Fruit fly (Drosophila melanogaster) whole organism, embryonic: Measurements from ENCODE around the gene CG14230.

ENCODE experiments used
- Antp ChIP-seq: fragments of 200-800 bp; sonication (Bioruptor generic); optimal IDR thresholded peaks from 3 replicates; lab custom pipeline; 2016; ENCODE audit warnings: missing biosample characterization, missing genetic modification characterization
- Blimp-1 ChIP-seq: fragments of 200-800 bp; sonication (Bioruptor generic); optimal IDR thresholded peaks from 3 replicates; lab custom pipeline; 2018; ENCODE audit warnings: missing biosample characterization, missing genetic modification characterization, mild to moderate bottlenecking, moderate library complexity, missing genetic modification reagents
- CG10979 ChIP-seq: fragments of 200-800 bp; sonication (Bioruptor generic); optimal IDR thresholded peaks from 2 replicates; lab custom pipeline; 2018; ENCODE audit warnings: missing biosample characterization, mild to moderate bottlenecking, missing genetic modification characterization, moderate library complexity
- CG12155 ChIP-seq: fragments of 200-800 bp; sonication (Bioruptor generic); optimal IDR thresholded peaks from 3 replicates; lab custom pipeline; 2016; ENCODE audit warnings: missing biosample characterization, missing genetic modification characterization
- CG12219 ChIP-seq: fragments of 200-800 bp; sonication (Bioruptor generic); optimal IDR thresholded peaks from 3 replicates; lab custom pipeline; 2018; ENCODE audit warnings: missing biosample characterization, mild to moderate bottlenecking, missing genetic modification characterization
- CG14710 ChIP-seq: fragments of 200-800 bp; sonication (Bioruptor generic); optimal IDR thresholded peaks from 3 replicates; lab custom pipeline; 2019; ENCODE audit warnings: missing biosample characterization, mild to moderate bottlenecking, missing genetic modification characterization, moderate library complexity
- CG15479 ChIP-seq: fragments of 200-800 bp; sonication (Bioruptor generic); optimal IDR thresholded peaks from 3 replicates; lab custom pipeline; 2019; ENCODE audit warnings: missing biosample characterization, mild to moderate bottlenecking, missing genetic modification characterization, moderate library complexity
- CG16863 ChIP-seq: fragments of 200-800 bp; sonication (Bioruptor generic); optimal IDR thresholded peaks from 3 replicates; lab custom pipeline; 2016; ENCODE audit warnings: missing biosample characterization, missing genetic modification characterization
- CG17328 ChIP-seq: fragments of 200-800 bp; sonication (Bioruptor generic); IDR thresholded peaks from 2 replicates; pipeline ENCODE4 v1.3.6; 2022; ENCODE audit warnings: missing biosample characterization, missing genetic modification characterization
- CG1832 ChIP-seq: fragments of 200-800 bp; sonication (Bioruptor generic); optimal IDR thresholded peaks from 2 replicates; lab custom pipeline; 2017; ENCODE audit warnings: missing biosample characterization, mild to moderate bottlenecking, missing genetic modification characterization, inconsistent platforms
- CG30403 ChIP-seq: fragments of 200-800 bp; sonication (Bioruptor generic); optimal IDR thresholded peaks from 3 replicates; lab custom pipeline; 2016; ENCODE audit warnings: missing biosample characterization, missing genetic modification characterization
- CG30431 ChIP-seq: fragments of 200-800 bp; sonication (Bioruptor generic); optimal IDR thresholded peaks from 2 replicates; lab custom pipeline; 2017; ENCODE audit warnings: missing biosample characterization, missing genetic modification characterization
- CG31388 ChIP-seq: fragments of 200-800 bp; sonication (Bioruptor generic); optimal IDR thresholded peaks from 2 replicates; lab custom pipeline; 2016; ENCODE audit warnings: missing biosample characterization, missing genetic modification characterization
- CG32767 ChIP-seq: fragments of 200-800 bp; sonication (Bioruptor generic); IDR thresholded peaks from 2 replicates; pipeline ENCODE4 v1.3.6; 2022; ENCODE audit warnings: missing biosample characterization, missing genetic modification characterization
- CG4360 ChIP-seq: fragments of 200-800 bp; sonication (Bioruptor generic); IDR thresholded peaks from 2 replicates; pipeline ENCODE4 v1.3.6; 2022; ENCODE audit warnings: missing biosample characterization, missing genetic modification characterization
- CG9797 ChIP-seq: fragments of 200-800 bp; sonication (Bioruptor generic); optimal IDR thresholded peaks from 3 replicates; lab custom pipeline; 2018; ENCODE audit warnings: missing biosample characterization, mild to moderate bottlenecking, missing genetic modification characterization
- D ChIP-seq, 2 experiments: fragments of 200-800 bp in 1 of 2; fragments of >200 bp in 1 of 2; sonication (Bioruptor generic) in 1 of 2; optimal IDR thresholded peaks; 2 replicates in 1 of 2; 3 replicates in 1 of 2; lab custom pipeline; 2017; ENCODE audit warnings: mild to moderate bottlenecking in 1 of 2, missing biosample characterization in 1 of 2, missing genetic modification characterization in 1 of 2, missing genetic modification reagents in 1 of 2
- Dll ChIP-seq: fragments of 200-800 bp; sonication (Bioruptor generic); IDR thresholded peaks from 4 replicates; pipeline ENCODE4 v1.3.6; 2022; ENCODE audit warnings: missing biosample characterization, missing genetic modification characterization; ENCODE audit not compliant: partially characterized antibody
- Dref ChIP-seq: fragments of 200-800 bp; sonication (Bioruptor generic); IDR thresholded peaks from 2 replicates; pipeline ENCODE4 v1.3.6; 2022; ENCODE audit warnings: missing biosample characterization, missing genetic modification characterization
- Eip74EF ChIP-seq, 2 experiments: fragments of 200-800 bp in 1 of 2; fragments of >200 bp in 1 of 2; sonication (Bioruptor generic) in 1 of 2; optimal IDR thresholded peaks; 2 replicates each; lab custom pipeline; 2017 to 2019; ENCODE audit warnings: missing biosample characterization in 2 of 2, missing genetic modification characterization in 2 of 2, mild to moderate bottlenecking in 1 of 2, moderate library complexity in 1 of 2
- Hand ChIP-seq: fragments of 200-800 bp; sonication (Bioruptor generic); optimal IDR thresholded peaks from 2 replicates; lab custom pipeline; 2017; ENCODE audit warnings: mild to moderate bottlenecking, missing biosample characterization, missing genetic modification reagents, missing genetic modification characterization
- Hsf ChIP-seq: fragments of 200-800 bp; sonication (Bioruptor generic); optimal IDR thresholded peaks from 3 replicates; lab custom pipeline; 2016; ENCODE audit warnings: missing biosample characterization, missing genetic modification characterization
- Mad ChIP-seq: fragments of 200-800 bp; sonication (Bioruptor generic); optimal IDR thresholded peaks from 2 replicates; lab custom pipeline; 2016; ENCODE audit warnings: missing biosample characterization, missing genetic modification characterization
- NfI ChIP-seq: fragments of 200-800 bp; sonication (Bioruptor generic); optimal IDR thresholded peaks from 3 replicates; lab custom pipeline; 2018; ENCODE audit warnings: missing biosample characterization, mild to moderate bottlenecking, missing genetic modification characterization, moderate library complexity
- Oaz ChIP-seq: fragments of 200-800 bp; sonication (Bioruptor generic); IDR thresholded peaks from 2 replicates; pipeline ENCODE4 v1.3.6; 2022; ENCODE audit warnings: missing biosample characterization, missing genetic modification characterization
- Poxn ChIP-seq: fragments of 200-800 bp; sonication (Bioruptor generic); IDR thresholded peaks from 2 replicates; pipeline ENCODE4 v1.3.6; 2022; ENCODE audit warnings: missing biosample characterization, missing genetic modification characterization
- ato ChIP-seq: fragments of 200-800 bp; sonication (Bioruptor generic); IDR thresholded peaks from 2 replicates; pipeline ENCODE4 v1.3.6; 2022; ENCODE audit warnings: missing biosample characterization, missing genetic modification characterization; ENCODE audit not compliant: partially characterized antibody
- bigmax ChIP-seq: fragments of 200-800 bp; sonication (Bioruptor generic); optimal IDR thresholded peaks from 2 replicates; lab custom pipeline; 2018; ENCODE audit warnings: missing biosample characterization, mild to moderate bottlenecking, missing genetic modification characterization
- caup ChIP-seq: fragments of 200-800 bp; sonication (Bioruptor generic); optimal IDR thresholded peaks from 3 replicates; lab custom pipeline; 2017; ENCODE audit warnings: missing biosample characterization, mild to moderate bottlenecking, missing genetic modification characterization, moderate library complexity; ENCODE audit not compliant: severe bottlenecking
- crc ChIP-seq: fragments of 200-800 bp; sonication (Bioruptor generic); optimal IDR thresholded peaks from 2 replicates; lab custom pipeline; 2016; ENCODE audit warnings: missing biosample characterization, missing genetic modification characterization
- fu2 ChIP-seq: fragments of 200-800 bp; sonication (Bioruptor generic); optimal IDR thresholded peaks from 2 replicates; lab custom pipeline; 2016; ENCODE audit warnings: missing biosample characterization, missing genetic modification characterization
- gcm ChIP-seq: fragments of 200-800 bp; sonication (Bioruptor generic); optimal IDR thresholded peaks from 2 replicates; lab custom pipeline; 2019; ENCODE audit warnings: missing biosample characterization, mild to moderate bottlenecking, missing genetic modification characterization, moderate library complexity
- gem ChIP-seq: fragments of 200-800 bp; sonication (Bioruptor generic); optimal IDR thresholded peaks from 2 replicates; lab custom pipeline; 2019; ENCODE audit warnings: missing biosample characterization, mild to moderate bottlenecking, missing genetic modification characterization, moderate library complexity
- ham ChIP-seq: fragments of 200-800 bp; sonication (Bioruptor generic); IDR thresholded peaks from 2 replicates; pipeline ENCODE4 v1.3.6; 2022; ENCODE audit warnings: missing biosample characterization, missing genetic modification characterization
- hth ChIP-seq: fragments of >200 bp; optimal IDR thresholded peaks from 2 replicates; lab custom pipeline; 2017; ENCODE audit warnings: inconsistent platforms
- ind ChIP-seq: fragments of 200-800 bp; sonication (Bioruptor generic); optimal IDR thresholded peaks from 3 replicates; lab custom pipeline; 2016; ENCODE audit warnings: missing biosample characterization, missing genetic modification characterization
- ken ChIP-seq: fragments of 200-800 bp; sonication (Bioruptor generic); IDR thresholded peaks from 3 replicates; pipeline ENCODE4 v1.3.6; 2022; ENCODE audit warnings: missing biosample characterization, missing genetic modification characterization
- maf-S ChIP-seq: fragments of 200-800 bp; sonication (Bioruptor generic); optimal IDR thresholded peaks from 2 replicates; lab custom pipeline; 2016; ENCODE audit warnings: missing biosample characterization, missing genetic modification characterization
- nmo ChIP-seq: fragments of 200-800 bp; sonication (Bioruptor generic); optimal IDR thresholded peaks from 2 replicates; lab custom pipeline; 2018; ENCODE audit warnings: missing biosample characterization, mild to moderate bottlenecking, missing genetic modification characterization, moderate library complexity
- otp ChIP-seq: fragments of 200-800 bp; sonication (Bioruptor generic); IDR thresholded peaks from 3 replicates; pipeline ENCODE4, ENCODE4 v1.3.6; 2022; ENCODE audit warnings: missing biosample characterization, missing genetic modification characterization
- peb ChIP-seq: fragments of 200-800 bp; sonication (Bioruptor generic); IDR thresholded peaks from 2 replicates; pipeline ENCODE4 v1.3.6; 2022; ENCODE audit warnings: missing biosample characterization, missing genetic modification characterization
- pfk ChIP-seq: fragments of 200-800 bp; sonication (Bioruptor generic); optimal IDR thresholded peaks from 2 replicates; lab custom pipeline; 2018; ENCODE audit warnings: missing biosample characterization, mild to moderate bottlenecking, missing genetic modification characterization, moderate library complexity
- phol ChIP-seq: fragments of 200-800 bp; sonication (Bioruptor generic); optimal IDR thresholded peaks from 3 replicates; lab custom pipeline; 2018; ENCODE audit warnings: missing biosample characterization, mild to moderate bottlenecking, missing genetic modification characterization, moderate library complexity
- pita ChIP-seq: fragments of 200-800 bp; sonication (Bioruptor generic); optimal IDR thresholded peaks from 2 replicates; lab custom pipeline; 2017; ENCODE audit warnings: missing biosample characterization, mild to moderate bottlenecking, missing genetic modification characterization
- run ChIP-seq: fragments of 200-800 bp; sonication (Bioruptor generic); optimal IDR thresholded peaks from 3 replicates; lab custom pipeline; 2018; ENCODE audit warnings: missing biosample characterization, mild to moderate bottlenecking, missing genetic modification characterization
- seq ChIP-seq: fragments of 200-800 bp; sonication (Bioruptor generic); IDR thresholded peaks from 2 replicates; pipeline ENCODE4 v1.3.6; 2022; ENCODE audit warnings: missing biosample characterization, missing genetic modification characterization
- so ChIP-seq: fragments of 200-800 bp; sonication (Bioruptor generic); IDR thresholded peaks from 3 replicates; pipeline ENCODE4 v1.3.6; 2022; ENCODE audit warnings: missing biosample characterization, missing genetic modification characterization
- sob ChIP-seq: fragments of 200-800 bp; sonication (Bioruptor generic); IDR thresholded peaks from 2 replicates; pipeline ENCODE4 v1.3.6; 2022; ENCODE audit warnings: missing biosample characterization, missing genetic modification characterization
- sqz ChIP-seq: fragments of 200-800 bp; sonication (Bioruptor generic); optimal IDR thresholded peaks from 3 replicates; lab custom pipeline; 2018; ENCODE audit warnings: missing biosample characterization, mild to moderate bottlenecking, missing genetic modification characterization

CG14230 gene

dm6 chrX:19750626-19751149 lies 46.7 kb downstream of the CG14230 start, which contains the start of gene Abcd3 (continued):
- TF ChIP-seq CG12155 (GFP tag; lab: Kevin White, UChicago) (peak; percentile 8), Mad (no peak), otp (0 out of 3 replicates have a peak, but pooled peaks have one; percentile 26), nmo (GFP tag; lab: Kevin White, UChicago) (peak; percentile 27), pita (GFP tag; lab: Kevin White, UChicago) (no peak), CG12219 (peak; percentile 11), CG14710 (peak; percentile 38), sqz (no peak), CG17328 (GFP tag; lab: Robert Waterston, UW) (no peak), run (tag; lab: Kevin White, UChicago) (peak; percentile 2), NfI (peak; percentile 19), maf-S (GFP tag; lab: Kevin White, UChicago) (no peak), CG4360 (GFP tag; lab: Robert Waterston, UW) (no peak), CG30403 (no peak), Dll (GFP tag; lab: Robert Waterston, UW) (peak; percentile 76), Hsf (GFP tag; lab: Kevin White, UChicago) (no peak), Eip74EF (GFP tag; optimal IDR thresholded peaks at IDR 0.05; lab: Kevin White, UChicago) (peak in 1 of 2 experiments; percentile 59), CG1832 (GFP tag; lab: Kevin White, UChicago) (peak; percentile 87), CG9797 (GFP tag; lab: Kevin White, UChicago) (peak; percentile 24), hth (no peak), Dref (GFP tag; lab: Robert Waterston, UW) (peak; percentile 81), CG31388 (no peak), Oaz (GFP tag; lab: Robert Waterston, UW) (no peak), phol (no peak), seq (GFP tag; lab: Robert Waterston, UW) (peak; percentile 68; the same call in 1 of the 2 replicates), ken (GFP tag; lab: Robert Waterston, UW) (peak; percentile 56; the same call in 1 of the 3 replicates), pfk (GFP tag; lab: Kevin White, UChicago) (no peak), ato (peak; percentile 60; the same call in 1 of the 2 replicates), bigmax (GFP tag; lab: Kevin White, UChicago) (no peak), gem (tag; lab: Kevin White, UChicago) (no peak), CG10979 (tag; lab: Kevin White, UChicago) (peak; percentile 43), Hand (GFP tag; lab: Kevin White, UChicago) (peak; percentile 34), ind (GFP tag; lab: Kevin White, UChicago) (no peak), fu2 (GFP tag; lab: Kevin White, UChicago) (no peak), CG32767 (peak; percentile 38; the same call in 1 of the 2 replicates), Poxn (GFP tag; lab: Robert Waterston, UW) (no peak), CG30431 (no peak), Blimp-1 (GFP tag; lab: Kevin White, UChicago) (no peak), Antp (GFP tag; lab: Kevin White, UChicago) (peak; percentile 27), caup (peak; percentile 45), crc (GFP tag; lab: Kevin White, UChicago) (no peak), CG15479 (peak; percentile 76), so (GFP tag; lab: Robert Waterston, UW) (peak; percentile 74; the same call in 2 of the 3 replicates), gcm (GFP tag; lab: Kevin White, UChicago) (peak; percentile 56), D (optimal IDR thresholded peaks at IDR 0.05; lab: Kevin White, UChicago) (no peak), D (GFP tag; optimal IDR thresholded peaks at IDR 0.05; lab: Kevin White, UChicago) (peak; percentile 32), ham (GFP tag; lab: Robert Waterston, UW) (no peak), peb (no peak), sob (peak; percentile 47; the same call in 1 of the 2 replicates), CG16863 (GFP tag; lab: Kevin White, UChicago) (no peak)
